Worm (Caenorhabditis elegans) whole organism, L4/young adult: ENCODE results near the gene Y48C3A.12.

Source experiments
- dao-5 ChIP-seq: sonication (generic microtip); optimal IDR thresholded peaks from 2 replicates; lab custom pipeline; 2016; ENCODE audit warnings: missing genotype, missing genetic modification characterization, moderate library complexity, missing compliant biosample characterization
- him-1 ChIP-seq: sonication (generic microtip); optimal IDR thresholded peaks from 2 replicates; lab custom pipeline; 2016; ENCODE audit warnings: missing genotype, missing genetic modification reagents, missing genetic modification characterization, missing compliant biosample characterization

- no peak for TF ChIP-seq dao-5 (tag; lab: Kevin White, UChicago)
- TF ChIP-seq him-1 (tag; lab: Kevin White, UChicago), result no peak
Measured at ce11 chrII:13326478-13326877, 49.7 kb upstream of the Y48C3A.12 start.
